Worm (Caenorhabditis elegans): ENCODE data around the gene ubh-4.

The ubh-4 gene

DNA sequence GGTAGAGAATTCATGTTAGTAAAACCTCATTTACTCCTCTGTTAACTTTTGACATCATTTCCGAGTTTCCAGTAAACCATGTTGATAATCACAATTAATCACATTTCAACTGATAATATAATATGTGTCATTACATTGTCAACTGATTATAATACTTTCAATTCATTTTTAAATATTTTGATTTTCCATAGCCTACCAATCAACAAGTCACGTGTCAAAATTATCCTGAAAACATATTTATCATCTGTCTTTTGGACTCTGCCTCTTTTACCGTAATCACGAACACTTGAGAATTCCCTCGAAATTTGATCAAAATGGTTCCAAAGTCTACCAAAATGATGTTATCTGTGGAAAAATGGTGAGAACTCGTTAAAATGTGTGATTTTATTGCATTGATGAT is 34.7 kb upstream of the ubh-4 start:
- TF ChIP-seq flh-1 (GFP tag; optimal IDR thresholded peaks at IDR 0.05) (no peak), unc-120 (tag; optimal IDR thresholded peaks at IDR 0.05; ENCODE audit: poor library complexity, severe bottlenecking) (no peak), hlh-1 (tag; optimal IDR thresholded peaks at IDR 0.05) (no peak), sptf-1 (tag; optimal IDR thresholded peaks at IDR 0.05) (no peak), M03D4.4 (tag; optimal IDR thresholded peaks at IDR 0.05) (no peak), nhr-2 (tag; optimal IDR thresholded peaks at IDR 0.05) (no peak), nhr-28 (tag; optimal IDR thresholded peaks at IDR 0.05) (no peak)

DNA sequence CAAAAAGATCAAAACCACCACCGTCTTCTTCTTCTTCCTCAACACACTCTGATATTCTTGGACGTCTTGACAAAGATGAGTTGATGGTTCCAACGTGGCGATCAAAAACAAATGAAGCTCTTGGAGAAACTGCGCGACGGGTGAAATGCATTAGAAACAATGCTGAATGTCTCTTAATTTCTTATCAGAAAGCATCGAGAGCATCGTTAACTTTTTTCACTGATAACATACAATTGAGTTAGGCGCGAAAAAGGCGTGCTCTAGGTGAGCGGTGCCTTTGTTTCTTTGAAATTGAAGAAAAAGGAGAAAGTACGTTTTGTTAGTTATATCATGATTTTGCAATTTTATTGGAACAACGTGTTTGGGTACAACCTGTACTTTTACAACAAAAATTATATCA is 33.8 kb upstream of the ubh-4 start, which contains the start of gene gpcp-2:
Gene gpcp-2 (minus strand): TSS at position 153 of the 400 bp plus-strand sequence.
- TF ChIP-seq bed-3 (GFP tag; optimal IDR thresholded peaks at IDR 0.05) (no peak), ham-2 (GFP tag; optimal IDR thresholded peaks at IDR 0.05) (no peak), nhr-2 (tag; optimal IDR thresholded peaks at IDR 0.05) (no peak), M03D4.4 (tag; optimal IDR thresholded peaks at IDR 0.05) (no peak), pha-4 (tag; optimal IDR thresholded peaks at IDR 0.05) (no peak), nhr-237 (tag; optimal IDR thresholded peaks at IDR 0.05) (no peak), nhr-12 (tag; optimal IDR thresholded peaks at IDR 0.05) (no peak), cnd-1 (tag; optimal IDR thresholded peaks at IDR 0.05) (no peak), tbx-8 (GFP tag; optimal IDR thresholded peaks at IDR 0.05) (no peak), lin-32 (GFP tag; optimal IDR thresholded peaks at IDR 0.05) (no peak), nhr-76 (tag; optimal IDR thresholded peaks at IDR 0.05) (no peak), sptf-1 (tag; optimal IDR thresholded peaks at IDR 0.05) (no peak), zip-8 (tag; optimal IDR thresholded peaks at IDR 0.05) (no peak), elt-1 (tag; optimal IDR thresholded peaks at IDR 0.05; ENCODE audit: borderline replicate concordance, insufficient read depth) (no peak), snpc-4 (tag; optimal IDR thresholded peaks at IDR 0.05) (no peak)

DNA sequence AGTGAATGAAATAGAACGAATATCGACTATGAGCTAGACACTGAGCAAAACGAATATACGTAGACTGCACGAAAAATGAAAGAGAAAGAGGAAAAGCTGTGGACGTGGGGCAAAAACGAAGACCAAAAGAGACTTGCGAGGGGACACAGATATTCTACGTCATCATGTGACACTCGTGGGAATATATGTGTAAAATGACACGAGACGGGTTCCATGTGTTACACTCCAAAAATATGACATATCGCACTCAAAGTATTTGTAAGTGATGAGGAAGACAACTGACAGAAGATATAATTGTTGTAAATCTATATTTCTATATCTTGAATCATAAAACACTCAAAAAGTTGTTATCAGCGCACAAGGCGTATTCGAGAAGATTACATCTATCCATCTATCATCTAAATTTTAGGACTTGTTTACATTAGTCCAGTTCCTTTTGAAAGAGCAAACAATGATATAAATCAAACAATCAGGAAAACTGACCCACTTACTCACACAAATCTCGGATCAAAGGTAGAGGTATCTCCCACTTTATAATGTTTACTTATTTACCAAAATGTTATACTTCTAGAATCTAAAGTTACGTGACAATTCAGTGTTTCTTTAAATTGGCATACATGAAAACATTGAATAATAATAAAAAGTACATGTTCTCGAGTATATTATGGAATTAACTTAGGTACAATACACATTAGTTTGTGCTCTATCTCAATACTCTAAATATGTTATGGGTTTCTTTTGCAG is 32.6 kb upstream of the ubh-4 start:
- TF ChIP-seq unc-62 (GFP tag; optimal IDR thresholded peaks at IDR 0.05) (peak; percentile 84), hlh-1 (tag; optimal IDR thresholded peaks at IDR 0.05) (peak; percentile 50), ztf-11 (tag; optimal IDR thresholded peaks at IDR 0.05) (no peak), tbx-8 (GFP tag; optimal IDR thresholded peaks at IDR 0.05) (no peak), ces-1 (GFP tag; optimal IDR thresholded peaks at IDR 0.05) (peak; percentile 31), unc-120 (tag; optimal IDR thresholded peaks at IDR 0.05; ENCODE audit: poor library complexity, severe bottlenecking) (peak; percentile 60)

DNA sequence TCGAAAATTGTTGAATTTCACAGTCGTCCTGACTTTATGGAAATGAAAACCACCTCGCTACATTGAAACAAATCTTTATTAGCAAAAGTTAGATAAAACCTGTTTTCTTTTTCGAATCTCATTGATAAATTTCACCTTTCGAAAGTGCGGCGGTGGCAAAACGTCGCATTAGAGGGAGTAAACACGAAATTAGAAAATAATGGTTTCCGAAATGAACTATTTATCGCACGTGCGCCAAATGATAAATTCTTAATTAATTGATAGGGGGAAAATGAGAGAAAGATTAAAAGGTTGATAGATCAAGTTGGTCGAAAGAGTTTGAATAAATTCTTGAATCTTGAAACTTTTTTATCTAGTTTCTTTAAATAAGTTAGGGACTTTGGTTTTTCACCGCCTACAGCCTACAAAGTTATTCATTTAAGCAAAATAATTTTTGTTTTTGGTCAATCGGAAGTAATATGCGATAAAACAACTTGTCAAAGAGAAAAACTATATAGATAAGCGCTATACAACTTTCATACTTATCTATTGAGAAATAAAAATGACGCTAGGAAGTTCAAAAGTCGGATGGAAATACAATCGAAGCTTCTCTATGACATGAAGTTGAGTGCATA is 31.7 kb upstream of the ubh-4 start:
- TF ChIP-seq mls-2 (tag; optimal IDR thresholded peaks at IDR 0.05) (no peak), ceh-39 (tag; optimal IDR thresholded peaks at IDR 0.05) (no peak)

DNA sequence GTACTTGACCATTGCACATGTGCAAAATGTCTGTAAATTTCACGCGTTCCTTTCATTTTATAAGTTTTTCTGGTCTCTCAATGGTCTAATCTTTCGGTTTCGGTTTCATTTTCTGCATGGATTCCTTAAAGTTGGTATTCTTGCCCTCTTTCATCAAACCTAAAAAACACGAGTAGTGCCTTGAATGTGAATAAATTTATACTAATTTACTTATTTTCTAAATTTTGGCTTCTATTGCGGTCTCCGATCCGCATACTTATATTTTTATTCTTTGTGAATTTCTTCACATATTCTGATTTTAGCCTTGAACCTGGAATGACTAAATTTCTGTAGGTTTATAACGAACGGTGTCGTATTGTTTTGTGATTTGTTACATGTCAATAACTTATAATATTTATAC is 26.6 kb upstream of the ubh-4 start, which contains the start of gene pdha-1:
Gene pdha-1 (plus strand): TSS at position 301 of the 400 bp plus-strand sequence.
- no peak for TF ChIP-seq ces-1 (GFP tag; optimal IDR thresholded peaks at IDR 0.05)
- TF ChIP-seq nhr-28 (tag; optimal IDR thresholded peaks at IDR 0.05): no peak
- no peak for TF ChIP-seq ceh-39 (tag; optimal IDR thresholded peaks at IDR 0.05)
- TF ChIP-seq ham-2 (GFP tag; optimal IDR thresholded peaks at IDR 0.05): no peak
- no peak for TF ChIP-seq lsy-2 (tag; optimal IDR thresholded peaks at IDR 0.05)
- no peak for TF ChIP-seq nhr-76 (tag; optimal IDR thresholded peaks at IDR 0.05)
- TF ChIP-seq cnd-1 (tag; optimal IDR thresholded peaks at IDR 0.05): no peak
- no peak for TF ChIP-seq sem-2 (GFP tag; optimal IDR thresholded peaks at IDR 0.05)
- TF ChIP-seq elt-1 (tag; optimal IDR thresholded peaks at IDR 0.05; ENCODE audit: borderline replicate concordance, insufficient read depth): no peak

DNA sequence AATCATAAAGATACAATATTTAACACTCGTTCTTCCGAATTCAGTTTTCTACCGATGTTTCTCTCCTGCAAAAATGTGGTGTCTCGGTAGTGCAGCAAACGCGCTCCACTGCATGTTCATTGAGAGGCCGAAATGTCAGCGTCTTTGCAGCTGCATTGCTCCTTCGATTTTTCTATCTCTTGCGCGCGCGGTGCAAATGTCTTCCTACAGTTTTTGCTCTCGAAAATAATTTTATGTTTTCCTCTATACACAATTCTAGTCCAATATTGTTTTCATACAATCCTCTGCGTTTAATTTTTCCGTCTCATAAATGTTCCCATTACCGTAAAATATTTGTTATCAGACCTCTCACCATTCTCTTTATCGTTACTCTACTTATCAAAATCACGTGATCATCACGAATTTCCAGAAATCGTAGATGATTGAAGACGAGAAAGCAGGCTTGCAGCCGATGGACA is 23.0 kb upstream of the ubh-4 start, which contains the start of gene ufd-2:
Gene ufd-2 (plus strand): TSS at position 408 of the 458 bp plus-strand sequence.
- TF ChIP-seq blmp-1 (tag; optimal IDR thresholded peaks at IDR 0.05) (no peak), pha-4 (tag; optimal IDR thresholded peaks at IDR 0.05) (peak; percentile 73), ztf-11 (tag; optimal IDR thresholded peaks at IDR 0.05) (no peak), ceh-39 (tag; optimal IDR thresholded peaks at IDR 0.05) (peak; percentile 43), snpc-4 (tag; optimal IDR thresholded peaks at IDR 0.05) (no peak), cnd-1 (tag; optimal IDR thresholded peaks at IDR 0.05) (peak; percentile 25), nhr-237 (tag; optimal IDR thresholded peaks at IDR 0.05) (peak; percentile 48), mls-2 (tag; optimal IDR thresholded peaks at IDR 0.05) (no peak), nhr-2 (tag; optimal IDR thresholded peaks at IDR 0.05) (no peak), zip-8 (tag; optimal IDR thresholded peaks at IDR 0.05) (no peak), lsy-2 (tag; optimal IDR thresholded peaks at IDR 0.05) (peak; percentile 63), ces-1 (GFP tag; optimal IDR thresholded peaks at IDR 0.05) (peak; percentile 59), hlh-1 (tag; optimal IDR thresholded peaks at IDR 0.05) (peak; percentile 41), lin-13 (tag; optimal IDR thresholded peaks at IDR 0.05) (peak; percentile 76), elt-1 (tag; optimal IDR thresholded peaks at IDR 0.05; ENCODE audit: borderline replicate concordance, insufficient read depth) (no peak), drap-1 (GFP tag; optimal IDR thresholded peaks at IDR 0.05) (peak; percentile 41), mep-1 (tag; optimal IDR thresholded peaks at IDR 0.05) (peak; percentile 76), mab-5 (tag; optimal IDR thresholded peaks at IDR 0.05) (no peak)
